Fruit fly (Drosophila melanogaster): Measurements from ENCODE around the gene Est-6.

dm6 chr3L:12227219-12227618 lies 38.6 kb downstream of the Est-6 start:
- TF ChIP-seq CG8478 (optimal IDR thresholded peaks at IDR 0.05) (no peak), CTCF (optimal IDR thresholded peaks at IDR 0.05) (no peak)
